Fruit fly (Drosophila melanogaster) whole organism, embryonic: ENCODE results near the gene CG9674.

ENCODE experiments used
- CG10147 ChIP-seq: fragments of 200-800 bp; sonication (Bioruptor generic); optimal IDR thresholded peaks from 2 replicates; lab custom pipeline; 2019; ENCODE audit warnings: missing biosample characterization, mild to moderate bottlenecking, missing genetic modification characterization, moderate library complexity
- CG1024 ChIP-seq: fragments of 200-800 bp; sonication (Bioruptor generic); IDR thresholded peaks from 2 replicates; pipeline ENCODE4 v1.3.6; 2022; ENCODE audit warnings: missing biosample characterization, missing genetic modification characterization
- CG11456 ChIP-seq: fragments of 200-800 bp; sonication (Bioruptor generic); IDR thresholded peaks from 3 replicates; pipeline ENCODE4 v1.3.6; 2022; ENCODE audit warnings: missing biosample characterization, missing genetic modification characterization
- CG13624 ChIP-seq: fragments of 200-800 bp; sonication (Bioruptor generic); optimal IDR thresholded peaks from 2 replicates; lab custom pipeline; 2016; ENCODE audit warnings: missing biosample characterization, missing genetic modification characterization
- CG15269 ChIP-seq: fragments of 200-800 bp; sonication (Bioruptor generic); optimal IDR thresholded peaks from 2 replicates; lab custom pipeline; 2018; ENCODE audit warnings: missing biosample characterization, mild to moderate bottlenecking, missing genetic modification characterization, moderate library complexity
- CG15696 ChIP-seq: fragments of 200-800 bp; sonication (Bioruptor generic); optimal IDR thresholded peaks from 2 replicates; lab custom pipeline; 2019; ENCODE audit warnings: missing biosample characterization, mild to moderate bottlenecking, missing genetic modification characterization, moderate library complexity
- CG1792 ChIP-seq: fragments of 200-800 bp; sonication (Bioruptor generic); optimal IDR thresholded peaks from 2 replicates; lab custom pipeline; 2016; ENCODE audit warnings: missing biosample characterization, missing genetic modification characterization
- CG18619 ChIP-seq: fragments of 200-800 bp; sonication (Bioruptor generic); optimal IDR thresholded peaks from 3 replicates; lab custom pipeline; 2017; ENCODE audit warnings: missing biosample characterization, mild to moderate bottlenecking, missing genetic modification characterization
- CG31224 ChIP-seq: fragments of 200-800 bp; sonication (Bioruptor generic); IDR thresholded peaks from 2 replicates; pipeline ENCODE4 v1.3.6; 2022; ENCODE audit warnings: missing biosample characterization, missing genetic modification characterization
- CG3281 ChIP-seq: fragments of 200-800 bp; sonication (Bioruptor generic); optimal IDR thresholded peaks from 3 replicates; lab custom pipeline; 2017; ENCODE audit warnings: missing biosample characterization, mild to moderate bottlenecking, missing genetic modification characterization
- CG34224 ChIP-seq: fragments of 200-800 bp; sonication (Bioruptor generic); IDR thresholded peaks from 3 replicates; pipeline ENCODE4 v1.3.6; 2022; ENCODE audit warnings: missing biosample characterization, missing genetic modification characterization; ENCODE audit not compliant: partially characterized antibody
- CG3726 ChIP-seq: fragments of 200-800 bp; sonication (Bioruptor generic); IDR thresholded peaks from 3 replicates; pipeline ENCODE4, ENCODE4 v1.3.6; 2022; ENCODE audit warnings: missing biosample characterization, missing genetic modification characterization
- CG5953 ChIP-seq: fragments of 200-800 bp; sonication (Bioruptor generic); IDR thresholded peaks from 2 replicates; pipeline ENCODE4 v1.3.6; 2022; ENCODE audit warnings: missing biosample characterization, missing genetic modification characterization
- CG6689 ChIP-seq: fragments of 200-800 bp; sonication (Bioruptor generic); IDR thresholded peaks from 2 replicates; pipeline ENCODE4 v1.3.6; 2022; ENCODE audit warnings: missing biosample characterization, missing genetic modification characterization
- CG6854 ChIP-seq: fragments of 200-800 bp; sonication (Bioruptor generic); optimal IDR thresholded peaks from 3 replicates; lab custom pipeline; 2017; ENCODE audit warnings: missing biosample characterization, mild to moderate bottlenecking, missing genetic modification characterization
- CG7839 ChIP-seq: fragments of 200-800 bp; sonication (Bioruptor generic); optimal IDR thresholded peaks from 3 replicates; lab custom pipeline; 2018; ENCODE audit warnings: missing biosample characterization, mild to moderate bottlenecking, missing genetic modification characterization, moderate library complexity
- CG8359 ChIP-seq: fragments of 200-800 bp; sonication (Bioruptor generic); optimal IDR thresholded peaks from 2 replicates; lab custom pipeline; 2017; ENCODE audit warnings: missing biosample characterization, mild to moderate bottlenecking, missing genetic modification characterization, borderline replicate concordance
- CG8765 ChIP-seq: fragments of 200-800 bp; sonication (Bioruptor generic); IDR thresholded peaks from 2 replicates; pipeline ENCODE4 v1.3.6; 2022; ENCODE audit warnings: missing biosample characterization, missing genetic modification characterization
- CG9609 ChIP-seq: fragments of 200-800 bp; sonication (Bioruptor generic); optimal IDR thresholded peaks from 3 replicates; lab custom pipeline; 2016; ENCODE audit warnings: missing biosample characterization, missing genetic modification characterization
- CG9876 ChIP-seq: fragments of 200-800 bp; sonication (Bioruptor generic); optimal IDR thresholded peaks from 2 replicates; lab custom pipeline; 2016; ENCODE audit warnings: missing biosample characterization, missing genetic modification characterization
- CG9932 ChIP-seq: fragments of 200-800 bp; sonication (Bioruptor generic); IDR thresholded peaks from 2 replicates; pipeline ENCODE4 v1.3.6; 2022; ENCODE audit warnings: missing biosample characterization, missing genetic modification characterization
- Camta ChIP-seq: fragments of 200-800 bp; sonication (Bioruptor generic); optimal IDR thresholded peaks from 2 replicates; lab custom pipeline; 2016; ENCODE audit warnings: missing biosample characterization, missing genetic modification characterization
- Dip2 ChIP-seq: fragments of 200-800 bp; sonication (Bioruptor generic); IDR thresholded peaks from 2 replicates; pipeline ENCODE4 v1.3.6; 2022; ENCODE audit warnings: missing biosample characterization, missing genetic modification characterization
- Dip3 ChIP-seq: fragments of 200-800 bp; sonication (Bioruptor generic); optimal IDR thresholded peaks from 3 replicates; lab custom pipeline; 2016; ENCODE audit warnings: missing biosample characterization, missing genetic modification characterization
- Drgx ChIP-seq: fragments of 200-800 bp; sonication (Bioruptor generic); IDR thresholded peaks from 2 replicates; pipeline ENCODE4 v1.3.6; 2022; ENCODE audit warnings: missing biosample characterization, missing genetic modification characterization
- Ets65A ChIP-seq: fragments of 200-800 bp; sonication (Bioruptor generic); peaks from one replicate; lab custom pipeline; 2016; ENCODE audit warnings: missing biosample characterization, missing genetic modification characterization
- HLH54F ChIP-seq: fragments of 200-800 bp; sonication (Bioruptor generic); optimal IDR thresholded peaks from 3 replicates; lab custom pipeline; 2016; ENCODE audit warnings: missing biosample characterization, missing genetic modification characterization
- Hmx ChIP-seq: fragments of 200-800 bp; sonication (Bioruptor generic); optimal IDR thresholded peaks from 2 replicates; lab custom pipeline; 2016; ENCODE audit warnings: missing biosample characterization, missing genetic modification characterization
- Mad ChIP-seq: fragments of 200-800 bp; sonication (Bioruptor generic); optimal IDR thresholded peaks from 2 replicates; lab custom pipeline; 2016; ENCODE audit warnings: missing biosample characterization, missing genetic modification characterization
- Ptx1 ChIP-seq: fragments of 200-800 bp; sonication (Bioruptor generic); IDR thresholded peaks from 2 replicates; pipeline ENCODE4 v1.3.6; 2022; ENCODE audit warnings: missing biosample characterization, missing genetic modification characterization
- aop ChIP-seq: fragments of 200-800 bp; sonication (Bioruptor generic); IDR thresholded peaks from 2 replicates; pipeline ENCODE4 v1.3.6; 2022; ENCODE audit warnings: missing biosample characterization, missing genetic modification characterization
- bab2 ChIP-seq: fragments of 200-800 bp; sonication (Bioruptor generic); optimal IDR thresholded peaks from 2 replicates; lab custom pipeline; 2016; ENCODE audit warnings: missing biosample characterization, missing genetic modification characterization
- bsh ChIP-seq, 2 experiments: fragments of 200-800 bp; sonication (Bioruptor generic); optimal IDR thresholded peaks; 2 replicates each; lab custom pipeline; 2017 to 2018; ENCODE audit warnings: mild to moderate bottlenecking in 2 of 2, missing biosample characterization in 2 of 2, missing genetic modification characterization in 2 of 2, moderate library complexity in 1 of 2
- chinmo ChIP-seq: fragments of 200-800 bp; sonication (Bioruptor generic); IDR thresholded peaks from 4 replicates; pipeline ENCODE4 v1.3.6; 2022; ENCODE audit warnings: missing biosample characterization, missing genetic modification characterization; ENCODE audit not compliant: partially characterized antibody
- crol ChIP-seq: fragments of 200-800 bp; sonication (Bioruptor generic); IDR thresholded peaks from 2 replicates; pipeline ENCODE4 v1.3.6; 2022; ENCODE audit warnings: missing biosample characterization, missing genetic modification characterization
- esg ChIP-seq: fragments of 200-800 bp; sonication (Bioruptor generic); conservative IDR thresholded peaks from 2 replicates; pipeline ENCODE4 v1.3.6; 2022; ENCODE audit warnings: missing biosample characterization, missing genetic modification characterization
- ewg ChIP-seq: fragments of 200-800 bp; sonication (Bioruptor generic); optimal IDR thresholded peaks from 3 replicates; lab custom pipeline; 2017; ENCODE audit warnings: mild to moderate bottlenecking, missing biosample characterization, missing genetic modification reagents, missing genetic modification characterization
- exex ChIP-seq: fragments of 200-800 bp; sonication (Bioruptor generic); optimal IDR thresholded peaks from 4 replicates; lab custom pipeline; 2018; ENCODE audit warnings: missing biosample characterization, mild to moderate bottlenecking, missing genetic modification characterization, moderate library complexity
- fu2 ChIP-seq: fragments of 200-800 bp; sonication (Bioruptor generic); optimal IDR thresholded peaks from 2 replicates; lab custom pipeline; 2016; ENCODE audit warnings: missing biosample characterization, missing genetic modification characterization
- gem ChIP-seq: fragments of 200-800 bp; sonication (Bioruptor generic); optimal IDR thresholded peaks from 2 replicates; lab custom pipeline; 2019; ENCODE audit warnings: missing biosample characterization, mild to moderate bottlenecking, missing genetic modification characterization, moderate library complexity
- inv ChIP-seq: fragments of 200-800 bp; sonication (Bioruptor generic); IDR thresholded peaks from 2 replicates; pipeline ENCODE4 v1.3.6; 2022; ENCODE audit warnings: missing biosample characterization, missing genetic modification characterization; ENCODE audit not compliant: partially characterized antibody
- ken ChIP-seq: fragments of 200-800 bp; sonication (Bioruptor generic); IDR thresholded peaks from 3 replicates; pipeline ENCODE4 v1.3.6; 2022; ENCODE audit warnings: missing biosample characterization, missing genetic modification characterization
- lola ChIP-seq, 3 experiments: fragments of >200 bp in 2 of 3; fragments of 200-800 bp in 1 of 3; sonication (Bioruptor generic) in 1 of 3; optimal IDR thresholded peaks; 2 replicates each; lab custom pipeline; 2017 to 2019; ENCODE audit warnings: missing biosample characterization in 3 of 3, missing genetic modification characterization in 3 of 3, mild to moderate bottlenecking in 1 of 3, moderate library complexity in 1 of 3
- peb ChIP-seq: fragments of 200-800 bp; sonication (Bioruptor generic); IDR thresholded peaks from 2 replicates; pipeline ENCODE4 v1.3.6; 2022; ENCODE audit warnings: missing biosample characterization, missing genetic modification characterization
- ro ChIP-seq: fragments of 200-800 bp; sonication (Bioruptor generic); IDR thresholded peaks from 2 replicates; pipeline ENCODE4 v1.3.6; 2022; ENCODE audit warnings: missing biosample characterization, missing genetic modification characterization
- run ChIP-seq: fragments of 200-800 bp; sonication (Bioruptor generic); optimal IDR thresholded peaks from 3 replicates; lab custom pipeline; 2018; ENCODE audit warnings: missing biosample characterization, mild to moderate bottlenecking, missing genetic modification characterization
- sens ChIP-seq: fragments of 200-800 bp; sonication (Bioruptor generic); peaks from one replicate; lab custom pipeline; 2016; ENCODE audit warnings: missing biosample characterization, missing genetic modification characterization
- vvl ChIP-seq: fragments of 200-800 bp; sonication (Bioruptor generic); IDR thresholded peaks from 2 replicates; pipeline ENCODE4 v1.3.6; 2022; ENCODE audit warnings: missing biosample characterization, missing genetic modification characterization

The CG9674 gene

dm6 chr3L:16758504-16759109 is 48.9 kb downstream of the CG9674 start (continued):
- TF ChIP-seq CG6854 (GFP tag; lab: Kevin White, UChicago) (no peak), ro (no peak), CG9609 (GFP tag; lab: Kevin White, UChicago) (no peak), CG6689 (GFP tag; lab: Robert Waterston, UW) (no peak), CG1024 (no peak), CG31224 (no peak), CG10147 (GFP tag; lab: Kevin White, UChicago) (no peak), gem (tag; lab: Kevin White, UChicago) (no peak), CG9876 (GFP tag; lab: Kevin White, UChicago) (no peak), aop (GFP tag; lab: Robert Waterston, UW) (no peak), inv (GFP tag; lab: Robert Waterston, UW) (no peak), peb (no peak), Dip2 (no peak), sens (peak; percentile 74), bsh (GFP tag; optimal IDR thresholded peaks at IDR 0.05; lab: Kevin White, UChicago) (peak in 1 of 2 experiments; percentile 69), chinmo (GFP tag; lab: Robert Waterston, UW) (0 out of 4 replicates have a peak, but pooled peaks have one; percentile 16), CG34224 (GFP tag; lab: Robert Waterston, UW) (no peak), Drgx (GFP tag; lab: Robert Waterston, UW) (peak; percentile 87), Ets65A (GFP tag; lab: Kevin White, UChicago) (peak; percentile 38), Dip3 (no peak), CG1792 (GFP tag; lab: Kevin White, UChicago) (no peak), CG7839 (no peak), lola (GFP tag; optimal IDR thresholded peaks at IDR 0.05; lab: Kevin White, UChicago) (no peak), fu2 (GFP tag; lab: Kevin White, UChicago) (no peak), crol (GFP tag; lab: Robert Waterston, UW) (peak; percentile 78), Hmx (no peak), CG15696 (tag; lab: Kevin White, UChicago) (no peak), Camta (GFP tag; lab: Kevin White, UChicago) (no peak), CG3281 (no peak), vvl (GFP tag; lab: Robert Waterston, UW) (no peak), Mad (GFP tag; lab: Kevin White, UChicago) (no peak), HLH54F (GFP tag; lab: Kevin White, UChicago) (no peak), CG9932 (GFP tag; lab: Robert Waterston, UW) (no peak), CG13624 (GFP tag; lab: Kevin White, UChicago) (no peak), Ptx1 (GFP tag; lab: Robert Waterston, UW) (no peak), bab2 (GFP tag; lab: Kevin White, UChicago) (no peak), CG3726 (GFP tag; lab: Robert Waterston, UW) (no peak), esg (GFP tag; lab: Robert Waterston, UW) (no peak), run (tag; lab: Kevin White, UChicago) (no peak), ewg (peak; percentile 11), CG18619 (GFP tag; lab: Kevin White, UChicago) (no peak), CG8765 (GFP tag; lab: Robert Waterston, UW) (peak; percentile 40; the same call in 1 of the 2 replicates), CG15269 (tag; lab: Kevin White, UChicago) (no peak), CG5953 (GFP tag; lab: Robert Waterston, UW) (no peak), CG11456 (no peak), ken (GFP tag; lab: Robert Waterston, UW) (no peak), CG8359 (GFP tag; lab: Kevin White, UChicago) (no peak), exex (tag; lab: Kevin White, UChicago) (no peak)
